Fruit fly (Drosophila melanogaster) whole organism, prepupa: ENCODE results near the gene Cyp4d8.

Experiments
- Blimp-1 ChIP-seq: fragments of 200-800 bp; sonication (Bioruptor generic); optimal IDR thresholded peaks from 3 replicates; lab custom pipeline; 2017; ENCODE audit warnings: missing biosample characterization, missing genetic modification characterization, mild to moderate bottlenecking, moderate library complexity, missing genetic modification reagents
- CG10631 ChIP-seq: fragments of 200-800 bp; sonication (Bioruptor generic); optimal IDR thresholded peaks from 2 replicates; lab custom pipeline; 2016; ENCODE audit warnings: missing biosample characterization, missing genetic modification characterization
- CG10669 ChIP-seq: fragments of 200-800 bp; sonication (Bioruptor generic); optimal IDR thresholded peaks from 3 replicates; lab custom pipeline; 2018; ENCODE audit warnings: missing biosample characterization, mild to moderate bottlenecking, missing genetic modification characterization, moderate library complexity
- CG11294 ChIP-seq: fragments of 200-800 bp; sonication (Bioruptor generic); IDR thresholded peaks from 2 replicates; pipeline ENCODE4 v1.3.6; 2022; ENCODE audit warnings: missing biosample characterization, missing genetic modification characterization
- CG11762 ChIP-seq: fragments of 200-800 bp; sonication (Bioruptor generic); optimal IDR thresholded peaks from 3 replicates; lab custom pipeline; 2016; ENCODE audit warnings: missing biosample characterization, missing genetic modification characterization; ENCODE audit not compliant: insufficient read depth
- CG15336 ChIP-seq: fragments of 200-800 bp; sonication (Bioruptor generic); IDR thresholded peaks from 2 replicates; pipeline ENCODE4 v1.3.6; 2022; ENCODE audit warnings: missing biosample characterization, missing genetic modification characterization
- CG3032 ChIP-seq: fragments of 200-800 bp; optimal IDR thresholded peaks from 2 replicates; lab custom pipeline; 2019; ENCODE audit warnings: missing biosample characterization, mild to moderate bottlenecking, missing genetic modification characterization, moderate library complexity
- CG31627 ChIP-seq: fragments of 200-800 bp; sonication (Bioruptor generic); optimal IDR thresholded peaks from 3 replicates; lab custom pipeline; 2016; ENCODE audit warnings: missing biosample characterization, missing genetic modification characterization
- CG32006 ChIP-seq: fragments of 200-800 bp; sonication (Bioruptor generic); optimal IDR thresholded peaks from 3 replicates; lab custom pipeline; 2017; ENCODE audit warnings: missing biosample characterization, mild to moderate bottlenecking, missing genetic modification characterization
- CG34406 ChIP-seq: fragments of 200-800 bp; sonication (Bioruptor generic); optimal IDR thresholded peaks from 3 replicates; lab custom pipeline; 2016; ENCODE audit warnings: missing biosample characterization, missing genetic modification characterization
- CG3919 ChIP-seq: fragments of 200-800 bp; sonication (Bioruptor generic); optimal IDR thresholded peaks from 3 replicates; lab custom pipeline; 2016; ENCODE audit warnings: missing biosample characterization, missing genetic modification characterization
- CG4318 ChIP-seq: fragments of 200-800 bp; sonication (Bioruptor generic); optimal IDR thresholded peaks from 3 replicates; lab custom pipeline; 2017; ENCODE audit warnings: missing biosample characterization, mild to moderate bottlenecking, missing genetic modification characterization
- CG6163 ChIP-seq: fragments of 200-800 bp; sonication (Bioruptor generic); IDR thresholded peaks from 3 replicates; pipeline ENCODE4 v1.3.6; 2022; ENCODE audit warnings: missing biosample characterization, missing genetic modification characterization
- CG6276 ChIP-seq: fragments of 200-800 bp; sonication (Bioruptor generic); optimal IDR thresholded peaks from 2 replicates; lab custom pipeline; 2017; ENCODE audit warnings: missing biosample characterization, mild to moderate bottlenecking, missing genetic modification characterization
- CG6808 ChIP-seq: fragments of 200-800 bp; sonication (Bioruptor generic); optimal IDR thresholded peaks from 3 replicates; lab custom pipeline; 2017; ENCODE audit warnings: missing biosample characterization, missing genetic modification characterization, mild to moderate bottlenecking, moderate library complexity, missing genetic modification reagents
- CG6854 ChIP-seq: fragments of 200-800 bp; sonication (Bioruptor generic); optimal IDR thresholded peaks from 2 replicates; lab custom pipeline; 2017; ENCODE audit warnings: missing biosample characterization, mild to moderate bottlenecking, missing genetic modification characterization
- CG8119 ChIP-seq: fragments of 200-800 bp; sonication (Bioruptor generic); IDR thresholded peaks from 3 replicates; pipeline ENCODE4 v1.3.6; 2022; ENCODE audit warnings: missing biosample characterization, missing genetic modification characterization
- CG9139 ChIP-seq: fragments of 200-800 bp; sonication (Bioruptor generic); optimal IDR thresholded peaks from 3 replicates; lab custom pipeline; 2017; ENCODE audit warnings: missing biosample characterization, mild to moderate bottlenecking, missing genetic modification characterization
- Eip78C ChIP-seq: fragments of 200-800 bp; sonication (Bioruptor generic); peaks from one replicate; lab custom pipeline; 2016; ENCODE audit warnings: missing biosample characterization, missing genetic modification characterization
- Ets21C ChIP-seq: fragments of 200-800 bp; sonication (Bioruptor generic); optimal IDR thresholded peaks from 3 replicates; lab custom pipeline; 2016; ENCODE audit warnings: missing biosample characterization, missing genetic modification characterization
- Ets96B ChIP-seq: fragments of 200-800 bp; optimal IDR thresholded peaks from 2 replicates; lab custom pipeline; 2019; ENCODE audit warnings: missing biosample characterization, mild to moderate bottlenecking, missing genetic modification characterization, moderate library complexity
- Hr38 ChIP-seq: sonication (Bioruptor generic); optimal IDR thresholded peaks from 2 replicates; lab custom pipeline; 2016; ENCODE audit warnings: missing biosample characterization, missing genetic modification characterization
- Hr39 ChIP-seq: fragments of 200-800 bp; sonication (Bioruptor generic); optimal IDR thresholded peaks from 2 replicates; lab custom pipeline; 2016; ENCODE audit warnings: missing biosample characterization, missing genetic modification characterization
- Hr4 ChIP-seq: fragments of 200-800 bp; sonication (Bioruptor generic); optimal IDR thresholded peaks from 3 replicates; lab custom pipeline; 2016; ENCODE audit warnings: missing biosample characterization, missing genetic modification characterization
- Lpt ChIP-seq: fragments of 200-800 bp; sonication (Bioruptor generic); optimal IDR thresholded peaks from 3 replicates; lab custom pipeline; 2016; ENCODE audit warnings: missing biosample characterization, missing genetic modification characterization
- Met ChIP-seq: fragments of 200-800 bp; sonication (Bioruptor generic); optimal IDR thresholded peaks from 3 replicates; lab custom pipeline; 2016; ENCODE audit warnings: missing biosample characterization, missing genetic modification characterization
- OdsH ChIP-seq: fragments of 200-800 bp; sonication (Bioruptor generic); optimal IDR thresholded peaks from 3 replicates; lab custom pipeline; 2016; ENCODE audit warnings: missing biosample characterization, missing genetic modification characterization
- Smox ChIP-seq: fragments of 200-800 bp; sonication (Bioruptor generic); optimal IDR thresholded peaks from 3 replicates; lab custom pipeline; 2016; ENCODE audit warnings: missing biosample characterization, missing genetic modification characterization
- Sox14 ChIP-seq: fragments of 200-800 bp; sonication (Bioruptor generic); optimal IDR thresholded peaks from 3 replicates; lab custom pipeline; 2016; ENCODE audit warnings: missing biosample characterization, missing genetic modification characterization
- Sox15 ChIP-seq: fragments of 200-800 bp; sonication (Bioruptor generic); optimal IDR thresholded peaks from 3 replicates; lab custom pipeline; 2016; ENCODE audit warnings: missing biosample characterization, missing genetic modification characterization
- achi ChIP-seq: fragments of 200-800 bp; sonication (Bioruptor generic); optimal IDR thresholded peaks from 3 replicates; lab custom pipeline; 2016; ENCODE audit warnings: missing biosample characterization, missing genetic modification characterization
- acj6 ChIP-seq: fragments of 200-800 bp; sonication (Bioruptor generic); optimal IDR thresholded peaks from 3 replicates; lab custom pipeline; 2016; ENCODE audit warnings: missing biosample characterization, missing genetic modification characterization
- cyc ChIP-seq: fragments of 200-800 bp; sonication (Bioruptor generic); optimal IDR thresholded peaks from 3 replicates; lab custom pipeline; 2016; ENCODE audit warnings: missing biosample characterization, missing genetic modification characterization
- dsx ChIP-seq: fragments of 200-800 bp; optimal IDR thresholded peaks from 3 replicates; lab custom pipeline; 2019; ENCODE audit warnings: missing biosample characterization, mild to moderate bottlenecking, missing genetic modification characterization, moderate library complexity; ENCODE audit not compliant: poor library complexity, severe bottlenecking
- eg ChIP-seq: fragments of 200-800 bp; sonication (Bioruptor generic); IDR thresholded peaks from 3 replicates; pipeline ENCODE4 v1.3.6; 2022; ENCODE audit warnings: missing biosample characterization, missing genetic modification characterization
- esn ChIP-seq: fragments of 200-800 bp; sonication (Bioruptor generic); optimal IDR thresholded peaks from 2 replicates; lab custom pipeline; 2016; ENCODE audit warnings: missing biosample characterization, mild to moderate bottlenecking, missing genetic modification characterization, moderate library complexity
- fd85E ChIP-seq: fragments of 200-800 bp; sonication (Bioruptor generic); optimal IDR thresholded peaks from 3 replicates; lab custom pipeline; 2016; ENCODE audit warnings: missing biosample characterization, missing genetic modification characterization
- fkh ChIP-seq: fragments of 200-800 bp; sonication (Bioruptor generic); optimal IDR thresholded peaks from 3 replicates; lab custom pipeline; 2017; ENCODE audit warnings: missing biosample characterization, mild to moderate bottlenecking, missing genetic modification characterization, moderate library complexity
- lz ChIP-seq: fragments of 200-800 bp; sonication (Bioruptor generic); optimal IDR thresholded peaks from 3 replicates; lab custom pipeline; 2016; ENCODE audit warnings: missing biosample characterization, missing genetic modification characterization
- pdm3 ChIP-seq: fragments of 200-800 bp; sonication (Bioruptor generic); optimal IDR thresholded peaks from 3 replicates; lab custom pipeline; 2016; ENCODE audit warnings: missing biosample characterization, missing genetic modification characterization
- spab ChIP-seq: fragments of 200-800 bp; sonication (Bioruptor generic); optimal IDR thresholded peaks from 2 replicates; lab custom pipeline; 2017; ENCODE audit warnings: missing biosample characterization, mild to moderate bottlenecking, missing genetic modification characterization, missing genetic modification reagents
- ss ChIP-seq, 2 experiments: fragments of 200-800 bp; sonication (Bioruptor generic); optimal IDR thresholded peaks; 2 replicates in 1 of 2; 3 replicates in 1 of 2; lab custom pipeline; 2017 to 2018; ENCODE audit warnings: mild to moderate bottlenecking in 2 of 2, missing biosample characterization in 2 of 2, missing genetic modification characterization in 2 of 2, moderate library complexity in 1 of 2
- svp ChIP-seq: fragments of 200-800 bp; sonication (Bioruptor generic); peaks from one replicate; lab custom pipeline; 2016; ENCODE audit warnings: missing biosample characterization, missing genetic modification characterization
- topi ChIP-seq: fragments of 200-800 bp; sonication (Bioruptor generic); optimal IDR thresholded peaks from 3 replicates; lab custom pipeline; 2016; ENCODE audit warnings: missing biosample characterization, missing genetic modification characterization
- vri ChIP-seq: fragments of 200-800 bp; sonication (Bioruptor generic); optimal IDR thresholded peaks from 3 replicates; lab custom pipeline; 2016; ENCODE audit warnings: missing biosample characterization, mild to moderate bottlenecking, missing genetic modification characterization

The Cyp4d8 gene

dm6 chr3L:7529081-7530021, 33.4 kb upstream of the Cyp4d8 start (continued):
- TF ChIP-seq spab (GFP tag; lab: Kevin White, UChicago) (no peak), Blimp-1 (GFP tag; lab: Kevin White, UChicago) (no peak), Ets21C (GFP tag; lab: Kevin White, UChicago) (peak; percentile 29), CG15336 (GFP tag; lab: Robert Waterston, UW) (peak; percentile 43; the same call in 1 of the 2 replicates), topi (no peak), CG8119 (GFP tag; lab: Robert Waterston, UW) (0 out of 3 replicates have a peak, but pooled peaks have one; percentile 18), OdsH (GFP tag; lab: Kevin White, UChicago) (no peak), CG4318 (GFP tag; lab: Kevin White, UChicago) (peak; percentile 24), Hr4 (GFP tag; lab: Kevin White, UChicago) (peak; percentile 61), CG6276 (GFP tag; lab: Kevin White, UChicago) (peak; percentile 18), Hr39 (peak; percentile 54), Met (GFP tag; lab: Kevin White, UChicago) (peak; percentile 49), CG11762 (GFP tag; lab: Kevin White, UChicago) (no peak), Lpt (no peak), achi (GFP tag; lab: Kevin White, UChicago) (peak; percentile 34), CG11294 (0 out of 2 replicates have a peak, but pooled peaks have one; percentile 26), Ets96B (tag; lab: Kevin White, UChicago) (no peak), cyc (peak; percentile 25), CG10669 (GFP tag; lab: Kevin White, UChicago) (no peak), acj6 (GFP tag; lab: Kevin White, UChicago) (no peak), esn (GFP tag; lab: Kevin White, UChicago) (peak; percentile 55), eg (GFP tag; lab: Robert Waterston, UW) (peak; percentile 60), Hr38 (GFP tag; lab: Kevin White, UChicago) (no peak), CG34406 (GFP tag; lab: Kevin White, UChicago) (peak; percentile 7), CG6854 (no peak), lz (GFP tag; lab: Kevin White, UChicago) (peak; percentile 39)

DNA sequence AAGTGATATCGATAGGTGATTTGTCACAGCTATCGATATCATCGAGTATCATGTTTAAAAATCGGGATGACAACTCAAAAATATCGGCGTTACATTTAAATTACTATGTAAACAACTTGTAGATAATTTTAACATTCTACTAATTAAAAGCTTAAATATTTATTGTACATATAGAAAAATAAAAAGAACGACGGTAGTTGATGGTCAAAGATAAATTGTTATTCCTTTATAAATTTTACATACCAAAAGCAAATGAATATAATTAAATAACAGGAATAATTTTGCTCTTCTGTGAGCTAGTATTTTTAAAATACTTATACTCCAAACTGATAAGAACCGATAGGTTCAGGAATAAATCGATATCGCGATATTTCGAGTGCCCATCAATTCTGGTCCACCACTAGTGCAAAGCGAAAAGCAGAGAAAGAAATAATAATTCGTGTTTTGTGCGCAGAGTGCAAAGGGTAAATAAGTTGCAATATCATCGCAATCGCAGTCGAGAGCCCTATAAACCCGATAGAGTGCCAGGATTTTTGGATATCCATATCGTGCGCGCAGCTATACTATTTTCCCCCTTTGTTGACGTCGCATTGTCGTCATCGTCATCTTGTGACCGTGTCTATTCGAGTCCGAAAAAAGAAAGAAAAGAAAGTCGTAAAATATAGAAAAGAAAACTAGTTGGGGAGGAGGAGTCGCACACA, 32.5 kb upstream of the Cyp4d8 start, which contains the start of gene lqf:
lqf (plus strand) TSS at position 401 of the 701 bp plus-strand sequence.
- TF ChIP-seq dsx (GFP tag; lab: Kevin White, UChicago) (peak; percentile 30), vri (GFP tag; lab: Kevin White, UChicago) (no peak), Lpt (no peak), cyc (no peak), Hr39 (no peak), CG6808 (GFP tag; lab: Kevin White, UChicago) (no peak), esn (GFP tag; lab: Kevin White, UChicago) (peak; percentile 27), CG15336 (GFP tag; lab: Robert Waterston, UW) (0 out of 2 replicates have a peak, but pooled peaks have one; percentile 27), Met (GFP tag; lab: Kevin White, UChicago) (no peak), fd85E (GFP tag; lab: Kevin White, UChicago) (peak; percentile 36), CG3919 (peak; percentile 40), fkh (GFP tag; lab: Kevin White, UChicago) (peak; percentile 80), CG3032 (tag; lab: Kevin White, UChicago) (peak; percentile 26), Ets21C (GFP tag; lab: Kevin White, UChicago) (no peak), ss (GFP tag; optimal IDR thresholded peaks at IDR 0.05; lab: Kevin White, UChicago) (peak in 1 of 2 experiments; percentile 29), CG34406 (GFP tag; lab: Kevin White, UChicago) (no peak), svp (GFP tag; lab: Kevin White, UChicago) (peak; percentile 81), CG31627 (GFP tag; lab: Kevin White, UChicago) (no peak), CG6854 (peak; percentile 28), Hr38 (GFP tag; lab: Kevin White, UChicago) (no peak), CG10631 (GFP tag; lab: Kevin White, UChicago) (peak; percentile 49), Sox15 (GFP tag; lab: Kevin White, UChicago) (no peak), CG6276 (GFP tag; lab: Kevin White, UChicago) (peak; percentile 35), CG6163 (no peak), CG32006 (no peak), Eip78C (GFP tag; lab: Kevin White, UChicago) (peak; percentile 62), Sox14 (no peak), Smox (GFP tag; lab: Kevin White, UChicago) (peak; percentile 32), pdm3 (no peak), CG9139 (peak; percentile 24), CG11762 (GFP tag; lab: Kevin White, UChicago) (no peak)
